Worm (Caenorhabditis elegans) whole organism, L3 larva: Measurements from ENCODE around the gene B0244.4.

Source experiments
- ceh-28 ChIP-seq: fragments of 150-350 bp; optimal IDR thresholded peaks from 2 replicates; lab custom pipeline; 2014; ENCODE audit warnings: missing biosample characterization, missing genetic modification reagents, missing genetic modification characterization
- elt-1 ChIP-seq: fragments of 150-350 bp; optimal IDR thresholded peaks from 2 replicates; lab custom pipeline; 2014; ENCODE audit warnings: missing biosample characterization, missing genetic modification characterization
- fkh-10 ChIP-seq: sonication (generic microtip); optimal IDR thresholded peaks from 2 replicates; lab custom pipeline; 2017; ENCODE audit warnings: missing biosample characterization, missing genetic modification reagents, missing genetic modification characterization
- jun-1 ChIP-seq: fragments of 150-350 bp; optimal IDR thresholded peaks from 2 replicates; lab custom pipeline; 2014; ENCODE audit warnings: missing biosample characterization, missing genetic modification reagents, missing genetic modification characterization
- nfya-1 ChIP-seq: sonication (generic microtip); optimal IDR thresholded peaks from 2 replicates; lab custom pipeline; 2017; ENCODE audit warnings: missing genetic modification characterization, mild to moderate bottlenecking, missing compliant biosample characterization, antibody characterized with exemption, moderate library complexity; ENCODE audit not compliant: insufficient read depth
- nhr-12 ChIP-seq: fragments of 150-350 bp; optimal IDR thresholded peaks from 2 replicates; lab custom pipeline; 2014; ENCODE audit warnings: missing biosample characterization, missing genetic modification characterization
- nhr-23 ChIP-seq: fragments of 150-350 bp; optimal IDR thresholded peaks from 2 replicates; lab custom pipeline; 2014; ENCODE audit warnings: missing biosample characterization, missing genetic modification reagents, missing genetic modification characterization
- nhr-67 ChIP-seq: fragments of 150-350 bp; optimal IDR thresholded peaks from 2 replicates; lab custom pipeline; 2014; ENCODE audit warnings: missing biosample characterization, missing genetic modification characterization
- nhr-76 ChIP-seq: fragments of 150-350 bp; sonication (generic microtip); optimal IDR thresholded peaks from 5 replicates; lab custom pipeline; 2014; ENCODE audit warnings: missing biosample characterization, missing genetic modification characterization
- pqm-1 ChIP-seq: fragments of 150-350 bp; optimal IDR thresholded peaks from 2 replicates; lab custom pipeline; 2017; ENCODE audit warnings: missing biosample characterization, missing genetic modification characterization, inconsistent platforms
- skn-1 ChIP-seq: fragments of 150-350 bp; optimal IDR thresholded peaks from 2 replicates; lab custom pipeline; 2014; ENCODE audit warnings: missing biosample characterization, missing genetic modification characterization
- snpc-4 ChIP-seq: fragments of 150-350 bp; optimal IDR thresholded peaks from 2 replicates; lab custom pipeline; 2014; ENCODE audit warnings: missing biosample characterization, missing genetic modification characterization
- unc-39 ChIP-seq: sonication (generic microtip); optimal IDR thresholded peaks from 4 replicates; lab custom pipeline; 2017; ENCODE audit warnings: missing biosample characterization, missing genetic modification characterization
- unc-62 ChIP-seq: fragments of 150-350 bp; sonication (generic microtip); optimal IDR thresholded peaks from 4 replicates; lab custom pipeline; 2014; ENCODE audit warnings: missing biosample characterization, missing genetic modification reagents, missing genetic modification characterization

DNA sequence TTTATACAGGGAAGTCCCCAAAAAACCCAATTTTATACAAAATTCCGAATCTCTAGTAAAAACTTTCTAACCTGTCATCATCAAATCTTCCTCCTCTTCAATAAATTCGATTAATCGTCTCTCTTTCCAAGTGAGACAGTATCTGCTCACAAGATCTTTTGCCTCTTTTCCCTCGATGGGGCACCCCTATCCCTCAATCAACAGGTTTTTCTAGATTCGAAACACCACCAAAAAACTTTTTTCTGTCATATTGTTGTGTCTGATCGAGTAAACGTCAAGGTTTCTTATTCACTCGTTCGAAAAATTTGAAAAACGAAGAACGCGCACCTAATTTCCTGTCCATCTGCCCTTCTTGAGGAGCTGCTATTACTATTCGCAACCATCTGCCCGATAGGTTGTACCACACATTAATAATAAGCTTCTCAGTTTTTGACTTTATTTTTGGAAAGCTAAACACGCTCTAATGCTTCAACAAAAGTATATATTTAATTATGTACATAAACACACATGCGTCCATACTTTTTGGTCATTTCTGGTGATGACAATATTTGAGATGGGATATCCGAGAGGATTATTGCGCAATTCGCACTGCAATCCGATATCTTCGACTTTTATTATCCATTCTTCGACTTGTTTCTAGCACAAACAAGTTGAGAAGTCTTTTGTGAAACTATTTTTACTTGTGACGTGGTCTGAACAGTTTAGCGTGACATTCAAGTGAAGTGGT lies 28.0 kb upstream of the B0244.4 start:
- TF ChIP-seq ceh-28 (no peak), pqm-1 (tag; lab: Kevin White, UChicago) (no peak), snpc-4 (no peak), fkh-10 (no peak), unc-39 (tag; lab: Kevin White, UChicago) (no peak), elt-1 (tag; lab: Kevin White, UChicago) (peak; percentile 48), nhr-67 (tag; lab: Kevin White, UChicago) (no peak), nhr-12 (tag; lab: Kevin White, UChicago) (no peak), skn-1 (tag; lab: Kevin White, UChicago) (no peak), nhr-23 (tag; lab: Kevin White, UChicago) (no peak), nhr-76 (tag; lab: Kevin White, UChicago) (no peak), unc-62 (GFP tag; lab: Kevin White, UChicago) (no peak), jun-1 (no peak), nfya-1 (tag; lab: Kevin White, UChicago) (no peak)
